Fruit fly (Drosophila melanogaster): Measurements from ENCODE around the gene Las.

Gene Las

DNA sequence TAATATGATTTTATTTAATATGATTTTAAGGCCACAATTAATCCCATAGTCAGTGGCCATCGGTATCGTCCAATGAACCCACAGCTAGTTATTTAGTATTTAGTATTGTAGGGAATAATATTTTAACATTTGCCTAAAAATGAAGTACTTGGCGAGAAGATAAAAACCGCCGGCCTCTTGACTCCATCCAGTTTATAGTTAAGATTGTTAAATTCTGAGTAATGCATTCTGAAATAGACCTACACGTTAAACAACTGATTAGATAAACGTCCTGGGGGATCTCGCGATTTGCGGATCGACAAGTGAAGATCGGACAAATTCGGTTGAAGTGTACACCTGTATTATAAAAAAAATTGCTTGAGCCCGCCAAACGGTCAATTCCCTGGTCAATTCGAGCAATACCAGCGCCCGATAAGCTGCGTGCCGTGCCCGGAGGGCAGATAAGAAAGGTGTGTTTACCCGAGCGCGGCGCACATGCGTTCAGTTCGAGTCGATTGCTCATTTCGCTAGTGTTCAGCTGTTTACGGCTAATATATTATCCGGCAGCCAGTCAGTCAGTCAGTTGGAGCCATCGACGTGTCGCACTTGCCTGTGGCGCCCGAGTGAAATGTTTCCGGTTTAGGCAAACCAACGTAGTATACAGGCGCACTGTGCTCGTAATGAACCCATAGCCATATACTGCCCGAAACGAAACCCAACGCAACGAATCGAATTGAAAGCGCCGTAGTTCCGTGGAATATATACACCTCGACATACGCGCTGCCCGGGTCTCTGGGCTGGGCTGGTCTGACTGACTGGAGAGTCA, 44.9 kb downstream of the Las start (continued):
- TF ChIP-seq Hmx (GFP tag; optimal IDR thresholded peaks at IDR 0.05) (no peak), GATAe (GFP tag; conservative IDR thresholded peaks at IDR 0.05) (peak; percentile 62), fd64A (GFP tag; optimal IDR thresholded peaks at IDR 0.05) (no peak), Blimp-1 (GFP tag; optimal IDR thresholded peaks at IDR 0.05) (no peak), disco-r (GFP tag; optimal IDR thresholded peaks at IDR 0.05) (no peak), bcd (GFP tag; optimal IDR thresholded peaks at IDR 0.05) (no peak), Side (GFP tag; optimal IDR thresholded peaks at IDR 0.05) (no peak), otp (GFP tag; IDR thresholded peaks at IDR 0.05) (no peak), NFAT (GFP tag; IDR thresholded peaks at IDR 0.05) (no peak), ind (GFP tag; optimal IDR thresholded peaks at IDR 0.05) (no peak), CG8290 (GFP tag; optimal IDR thresholded peaks at IDR 0.05) (no peak), CG8290 (tag; optimal IDR thresholded peaks at IDR 0.05) (peak in 1 of 2 experiments; percentile 30), MTF-1 (GFP tag; optimal IDR thresholded peaks at IDR 0.05; ENCODE audit: borderline replicate concordance) (no peak), crp (GFP tag; optimal IDR thresholded peaks at IDR 0.05) (no peak), CG1832 (GFP tag; optimal IDR thresholded peaks at IDR 0.05) (no peak), grn (GFP tag; optimal IDR thresholded peaks at IDR 0.05) (peak; percentile 59), slbo (GFP tag; IDR thresholded peaks at IDR 0.05) (no peak), CG33213 (GFP tag; optimal IDR thresholded peaks at IDR 0.05) (no peak), CG12769 (tag; optimal IDR thresholded peaks at IDR 0.05) (peak; percentile 3), crol (GFP tag; IDR thresholded peaks at IDR 0.05) (no peak), CG1024 (GFP tag; IDR thresholded peaks at IDR 0.05) (0 out of 2 replicates have a peak, but pooled peaks have one; percentile 14), dpn (GFP tag; optimal IDR thresholded peaks at IDR 0.05) (no peak), CG6791 (GFP tag; IDR thresholded peaks at IDR 0.05; ENCODE audit: partially characterized antibody) (no peak), kay (GFP tag; optimal IDR thresholded peaks at IDR 0.05) (no peak), lbe (GFP tag; optimal IDR thresholded peaks at IDR 0.05) (peak; percentile 16), Trl (optimal IDR thresholded peaks at IDR 0.05) (no peak), Trl (GFP tag; optimal IDR thresholded peaks at IDR 0.05) (no peak), CG2116 (GFP tag; optimal IDR thresholded peaks at IDR 0.05) (no peak), CG2712 (tag; optimal IDR thresholded peaks at IDR 0.05) (no peak), ken (GFP tag; IDR thresholded peaks at IDR 0.05) (no peak), Eip74EF (GFP tag; optimal IDR thresholded peaks at IDR 0.05) (peak in 1 of 2 experiments; percentile 55), CG31365 (tag; optimal IDR thresholded peaks at IDR 0.05) (no peak), ttk (GFP tag; IDR thresholded peaks at IDR 0.05) (no peak)

dm6 chr3L:20385969-20386370, 46.2 kb downstream of the Las start:
- TF ChIP-seq CTCF (GFP tag; optimal IDR thresholded peaks at IDR 0.05): no peak
- no peak for TF ChIP-seq GATAe (GFP tag; conservative IDR thresholded peaks at IDR 0.05)
- no peak for TF ChIP-seq CG18619 (GFP tag; optimal IDR thresholded peaks at IDR 0.05)
- TF ChIP-seq NFAT (GFP tag; IDR thresholded peaks at IDR 0.05): no peak
- TF ChIP-seq CG8281 (tag; optimal IDR thresholded peaks at IDR 0.05): no peak
- peak; percentile 81 for TF ChIP-seq CG12769 (tag; optimal IDR thresholded peaks at IDR 0.05)
- no peak for TF ChIP-seq CG14860 (GFP tag; IDR thresholded peaks at IDR 0.05; ENCODE audit: partially characterized antibody)
- TF ChIP-seq CG8290 (GFP tag; optimal IDR thresholded peaks at IDR 0.05): no peak
- TF ChIP-seq CG8290 (tag; optimal IDR thresholded peaks at IDR 0.05): peak in 1 of 2 experiments; percentile 34
- TF ChIP-seq z (GFP tag; IDR thresholded peaks at IDR 0.05): no peak
- TF ChIP-seq shn (GFP tag; optimal IDR thresholded peaks at IDR 0.05): no peak
- no peak for TF ChIP-seq CG17385 (GFP tag; optimal IDR thresholded peaks at IDR 0.05)
- peak; percentile 89 for TF ChIP-seq CG5180 (GFP tag; optimal IDR thresholded peaks at IDR 0.05)
- TF ChIP-seq sna (GFP tag; IDR thresholded peaks at IDR 0.05; ENCODE audit: partially characterized antibody): no peak
- TF ChIP-seq CG6765 (GFP tag; optimal IDR thresholded peaks at IDR 0.05): peak; percentile 22
- no peak for TF ChIP-seq grn (GFP tag; optimal IDR thresholded peaks at IDR 0.05)
- TF ChIP-seq chinmo (GFP tag; IDR thresholded peaks at IDR 0.05; ENCODE audit: partially characterized antibody): peak; percentile 55; the same call in 1 of the 4 replicates
- no peak for TF ChIP-seq Ravus (GFP tag; IDR thresholded peaks at IDR 0.05)
- TF ChIP-seq CG2875 (GFP tag; optimal IDR thresholded peaks at IDR 0.05): no peak
- TF ChIP-seq lab (GFP tag; optimal IDR thresholded peaks at IDR 0.05): peak; percentile 38
- no peak for TF ChIP-seq eyg (GFP tag; optimal IDR thresholded peaks at IDR 0.05)
- TF ChIP-seq CG7372 (GFP tag; IDR thresholded peaks at IDR 0.05): no peak
- TF ChIP-seq CG2712 (tag; optimal IDR thresholded peaks at IDR 0.05): no peak
- TF ChIP-seq CG33557 (GFP tag; optimal IDR thresholded peaks at IDR 0.05): no peak

Measured in whole organism, embryonic.